Worm (Caenorhabditis elegans) whole organism, L1 larva: ENCODE measurements around the gene Y58A7A.1.

Experiments
- aly-2 ChIP-seq: fragments of 150-350 bp; optimal IDR thresholded peaks from 2 replicates; lab custom pipeline; 2014; ENCODE audit warnings: missing biosample characterization, missing genetic modification characterization
- ceh-8 ChIP-seq: fragments of 200-800 bp; sonication (Bioruptor generic); optimal IDR thresholded peaks from 2 replicates; lab custom pipeline; 2018; ENCODE audit warnings: mild to moderate bottlenecking, missing genetic modification characterization, moderate library complexity, missing compliant biosample characterization
- ceh-82 ChIP-seq, 3 experiments: fragments of 150-350 bp in 1 of 3; sonication (generic microtip) in 2 of 3; optimal IDR thresholded peaks; 2 replicates each; lab custom pipeline; 2014 to 2017; ENCODE audit warnings: missing biosample characterization in 3 of 3, missing genetic modification characterization in 3 of 3
- efl-1 ChIP-seq, 4 experiments: fragments of 150-350 bp; optimal IDR thresholded peaks in 3 of 4; peaks in 1 of 4; 1 replicate in 1 of 4; 2 replicates in 3 of 4; lab custom pipeline; 2014; ENCODE audit warnings: missing biosample characterization in 2 of 4, missing genetic modification characterization in 2 of 4, missing genetic modification reagents in 2 of 4
- lin-15B ChIP-seq: fragments of 150-350 bp; sonication (generic microtip); optimal IDR thresholded peaks from 3 replicates; lab custom pipeline; 2014; ENCODE audit warnings: missing biosample characterization, missing genetic modification characterization
- lin-35 ChIP-seq, 2 experiments: fragments of 150-350 bp; optimal IDR thresholded peaks; 2 replicates each; lab custom pipeline; 2014; ENCODE audit warnings: missing biosample characterization in 2 of 2, missing genetic modification characterization in 2 of 2, missing genetic modification reagents in 2 of 2
- nhr-11 ChIP-seq: fragments of 150-350 bp; optimal IDR thresholded peaks from 2 replicates; lab custom pipeline; 2014; ENCODE audit warnings: missing biosample characterization, missing genetic modification characterization
- nhr-12 ChIP-seq: sonication (generic microtip); optimal IDR thresholded peaks from 2 replicates; lab custom pipeline; 2017; ENCODE audit warnings: missing biosample characterization, missing genetic modification characterization
- nhr-28 ChIP-seq: fragments of 150-350 bp; optimal IDR thresholded peaks from 2 replicates; lab custom pipeline; 2014; ENCODE audit warnings: missing biosample characterization, missing genetic modification characterization
- nhr-77 ChIP-seq: fragments of 150-350 bp; optimal IDR thresholded peaks from 2 replicates; lab custom pipeline; 2014; ENCODE audit warnings: missing biosample characterization, missing genetic modification characterization
- skn-1 ChIP-seq: fragments of 150-350 bp; optimal IDR thresholded peaks from 2 replicates; lab custom pipeline; 2014; ENCODE audit warnings: missing biosample characterization, missing genetic modification characterization
- snpc-4 ChIP-seq: fragments of 150-350 bp; optimal IDR thresholded peaks from 2 replicates; lab custom pipeline; 2014; ENCODE audit warnings: missing biosample characterization, missing genetic modification characterization
- unc-62 ChIP-seq: fragments of 150-350 bp; optimal IDR thresholded peaks from 2 replicates; lab custom pipeline; 2014; ENCODE audit warnings: missing biosample characterization, missing genetic modification reagents, missing genetic modification characterization
- ztf-11 ChIP-seq, 2 experiments: sonication (generic microtip); optimal IDR thresholded peaks; 2 replicates each; lab custom pipeline; 2016 to 2017; ENCODE audit warnings: missing genetic modification characterization in 2 of 2, missing biosample characterization in 1 of 2, missing compliant biosample characterization in 1 of 2

DNA sequence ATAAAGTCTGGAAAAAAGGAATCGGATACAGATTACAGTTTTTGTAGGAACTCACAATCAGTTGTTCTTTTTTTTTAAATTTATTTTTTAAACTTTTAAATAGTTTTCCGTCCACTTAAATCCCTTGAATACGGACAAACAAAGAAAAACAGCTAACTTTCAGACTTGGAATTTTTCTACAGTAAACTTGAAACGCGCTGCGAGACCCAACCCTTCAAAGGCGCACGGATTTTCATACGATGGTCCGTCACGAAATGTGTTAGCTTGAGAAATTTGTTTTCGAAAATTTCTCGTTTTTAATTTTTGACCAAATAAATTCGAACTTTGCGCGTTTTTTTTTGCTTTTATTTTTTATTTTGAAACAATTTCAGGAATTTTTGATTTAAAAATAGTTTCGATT lies 22.8 kb downstream of the Y58A7A.1 start:
- TF ChIP-seq lin-15B (no peak), nhr-11 (tag; lab: Kevin White, UChicago) (no peak), ceh-82 (tag; optimal IDR thresholded peaks at IDR 0.05; lab: Kevin White, UChicago) (no peak), nhr-28 (tag; lab: Kevin White, UChicago) (no peak), snpc-4 (tag; lab: Kevin White, UChicago) (no peak), ceh-8 (GFP tag; lab: Kevin White, UChicago) (no peak), aly-2 (tag; lab: Kevin White, UChicago) (no peak), efl-1 (optimal IDR thresholded peaks at IDR 0.05; lab: Kevin White, UChicago) (no peak), efl-1 (GFP tag; optimal IDR thresholded peaks at IDR 0.05 in 1 of 2; lab: Kevin White, UChicago) (no peak), skn-1 (tag; lab: Kevin White, UChicago) (no peak), lin-35 (GFP tag; optimal IDR thresholded peaks at IDR 0.05; lab: Kevin White, UChicago) (no peak), unc-62 (GFP tag; lab: Kevin White, UChicago) (no peak), ztf-11 (tag; optimal IDR thresholded peaks at IDR 0.05; lab: Kevin White, UChicago) (no peak), nhr-77 (no peak), nhr-12 (tag; lab: Kevin White, UChicago) (no peak)
